Fruit fly (Drosophila melanogaster): ENCODE measurements around the gene eIF4E7.

eIF4E7 gene

dm6 chrX:1120896-1121295, 41.3 kb downstream of the eIF4E7 start:
- peak; percentile 34 for TF ChIP-seq Hr39 (GFP tag; optimal IDR thresholded peaks at IDR 0.05)
- TF ChIP-seq topi (GFP tag; optimal IDR thresholded peaks at IDR 0.05) = peak; percentile 13
- no peak for TF ChIP-seq Blimp-1 (GFP tag; optimal IDR thresholded peaks at IDR 0.05)
- peak; percentile 24 for TF ChIP-seq net (GFP tag; optimal IDR thresholded peaks at IDR 0.05)
- TF ChIP-seq CG15336 (GFP tag; IDR thresholded peaks at IDR 0.05) = peak; percentile 77
- peak; percentile 45 for TF ChIP-seq achi (GFP tag; optimal IDR thresholded peaks at IDR 0.05)
- peak; percentile 61; the same call in 2 of the 3 replicates for TF ChIP-seq CG8119 (GFP tag; IDR thresholded peaks at IDR 0.05)
- peak; percentile 49 for TF ChIP-seq Hr4 (GFP tag; optimal IDR thresholded peaks at IDR 0.05)
- TF ChIP-seq Sox102F (GFP tag; optimal IDR thresholded peaks at IDR 0.05) = peak; percentile 35
- peak; percentile 2 for TF ChIP-seq acj6 (GFP tag; optimal IDR thresholded peaks at IDR 0.05)
- TF ChIP-seq esn (GFP tag; optimal IDR thresholded peaks at IDR 0.05) = peak; percentile 30
- no peak for TF ChIP-seq CG6808 (GFP tag; optimal IDR thresholded peaks at IDR 0.05)
- no peak for TF ChIP-seq CG6854 (GFP tag; optimal IDR thresholded peaks at IDR 0.05)
- TF ChIP-seq pdm3 (GFP tag; optimal IDR thresholded peaks at IDR 0.05) = peak; percentile 37
- TF ChIP-seq Eip75B (GFP tag; optimal IDR thresholded peaks at IDR 0.05) = peak; percentile 1
- TF ChIP-seq CG31627 (GFP tag; optimal IDR thresholded peaks at IDR 0.05) = peak; percentile 18
- TF ChIP-seq OdsH (GFP tag; optimal IDR thresholded peaks at IDR 0.05) = peak; percentile 15
- peak; percentile 30 for TF ChIP-seq CG32006 (GFP tag; optimal IDR thresholded peaks at IDR 0.05)
- peak; percentile 6 for TF ChIP-seq CG4318 (GFP tag; optimal IDR thresholded peaks at IDR 0.05)
- TF ChIP-seq eg (GFP tag; IDR thresholded peaks at IDR 0.05) = peak; percentile 77
- no peak for TF ChIP-seq fd59A (GFP tag; optimal IDR thresholded peaks at IDR 0.05)
- TF ChIP-seq Eip78C (GFP tag) = peak; percentile 64
- TF ChIP-seq Gug (GFP tag; IDR thresholded peaks at IDR 0.05) = peak; percentile 56
- peak; percentile 48; the same call in 1 of the 3 replicates for TF ChIP-seq CG6163 (GFP tag; IDR thresholded peaks at IDR 0.05)
- TF ChIP-seq CG16779 (tag; optimal IDR thresholded peaks at IDR 0.05) = no peak
- no peak for TF ChIP-seq Ets96B (tag; optimal IDR thresholded peaks at IDR 0.05)
- peak; percentile 41 for TF ChIP-seq Met (GFP tag; optimal IDR thresholded peaks at IDR 0.05)
- peak; percentile 6 for TF ChIP-seq CG3919 (GFP tag; optimal IDR thresholded peaks at IDR 0.05)
- peak in 1 of 2 experiments; percentile 20 for TF ChIP-seq salr (GFP tag; optimal IDR thresholded peaks at IDR 0.05)
- peak; percentile 30 for TF ChIP-seq CG34406 (GFP tag; optimal IDR thresholded peaks at IDR 0.05)
- TF ChIP-seq svp (GFP tag) = peak; percentile 72
- TF ChIP-seq CG3032 (tag; optimal IDR thresholded peaks at IDR 0.05) = no peak
- peak; percentile 20 for TF ChIP-seq Lpt (GFP tag; optimal IDR thresholded peaks at IDR 0.05)
- no peak for TF ChIP-seq dsx (GFP tag; optimal IDR thresholded peaks at IDR 0.05; ENCODE audit: poor library complexity, severe bottlenecking)
- no peak for TF ChIP-seq fd85E (GFP tag; optimal IDR thresholded peaks at IDR 0.05)
- TF ChIP-seq lz (GFP tag; optimal IDR thresholded peaks at IDR 0.05) = peak; percentile 24
- TF ChIP-seq CG11294 (GFP tag; IDR thresholded peaks at IDR 0.05) = 0 out of 2 replicates have a peak, but pooled peaks have one; percentile 10
- no peak for TF ChIP-seq CG11902 (GFP tag; optimal IDR thresholded peaks at IDR 0.05)

dm6 chrX:1120394-1120793, 41.8 kb downstream of the eIF4E7 start:
- TF ChIP-seq CG16779 (tag; optimal IDR thresholded peaks at IDR 0.05) (no peak), Hr38 (GFP tag; optimal IDR thresholded peaks at IDR 0.05) (no peak), vri (GFP tag; optimal IDR thresholded peaks at IDR 0.05) (peak; percentile 21), lz (GFP tag; optimal IDR thresholded peaks at IDR 0.05) (no peak), ss (GFP tag; optimal IDR thresholded peaks at IDR 0.05) (no peak), dac (GFP tag; optimal IDR thresholded peaks at IDR 0.05) (no peak), cyc (GFP tag; optimal IDR thresholded peaks at IDR 0.05) (no peak), fkh (GFP tag; optimal IDR thresholded peaks at IDR 0.05) (peak; percentile 53)
